Worm (Caenorhabditis elegans) whole organism, midembryonic: ENCODE results near the gene F42G4.5.

ENCODE experiments used
- T22C8.4 ChIP-seq: fragments of 200-800 bp; sonication (Bioruptor generic); IDR thresholded peaks from 2 replicates; pipeline ENCODE4 v1.3.6; 2022; ENCODE audit warnings: missing genetic modification characterization, missing compliant biosample characterization
- cog-1 ChIP-seq: sonication (generic microtip); optimal IDR thresholded peaks from 2 replicates; lab custom pipeline; 2016; ENCODE audit warnings: missing genetic modification characterization, missing compliant biosample characterization
- flt-1 ChIP-seq: fragments of 200-800 bp; sonication (Bioruptor generic); IDR thresholded peaks from 2 replicates; pipeline ENCODE4 v1.3.6; 2022; ENCODE audit warnings: missing genetic modification characterization, missing compliant biosample characterization
- klf-2 ChIP-seq: fragments of 200-800 bp; sonication (Bioruptor generic); conservative IDR thresholded peaks from 2 replicates; pipeline ENCODE4 v1.3.6; 2022; ENCODE audit warnings: missing genetic modification reagents, missing genetic modification characterization, missing compliant biosample characterization
- med-1 ChIP-seq: sonication (generic microtip); optimal IDR thresholded peaks from 2 replicates; lab custom pipeline; 2017; ENCODE audit warnings: missing genetic modification characterization, mild to moderate bottlenecking, missing compliant biosample characterization, antibody characterized with exemption, missing genetic modification reagents; ENCODE audit not compliant: insufficient read depth
- ref-1 ChIP-seq: fragments of 200-800 bp; sonication (Bioruptor generic); conservative IDR thresholded peaks from 2 replicates; pipeline ENCODE4 v1.3.6; 2022; ENCODE audit warnings: missing genetic modification reagents, missing genetic modification characterization, missing compliant biosample characterization
- tab-1 ChIP-seq: fragments of 200-800 bp; sonication (Bioruptor generic); IDR thresholded peaks from 2 replicates; pipeline ENCODE4 v1.3.6; 2022; ENCODE audit warnings: missing genetic modification characterization, missing compliant biosample characterization
- ztf-29 ChIP-seq: fragments of 200-800 bp; sonication (Bioruptor generic); IDR thresholded peaks from 2 replicates; pipeline ENCODE4 v1.3.6; 2022; ENCODE audit warnings: missing genetic modification reagents, missing genetic modification characterization, missing compliant biosample characterization

DNA sequence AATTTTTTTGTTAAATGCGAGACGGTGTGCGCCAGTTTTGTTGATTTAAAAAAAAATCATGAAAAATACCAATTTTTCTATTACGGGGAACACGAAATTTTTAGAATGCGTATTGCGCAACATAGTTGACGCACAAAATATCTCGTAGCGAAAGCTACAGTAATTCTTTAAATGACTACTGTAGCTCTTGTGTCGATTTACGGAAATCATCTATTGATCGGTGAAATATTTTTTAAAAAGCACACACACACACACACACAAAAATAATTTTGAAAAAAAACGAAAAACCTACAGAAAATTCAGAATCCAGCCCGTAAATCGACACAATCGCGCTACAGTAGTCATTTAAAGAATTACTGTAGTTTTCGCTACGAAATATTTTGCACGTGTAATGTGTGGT, 18.6 kb downstream of the F42G4.5 start:
- TF ChIP-seq flt-1 (GFP tag; lab: Robert Waterston, UW) (no peak), ref-1 (GFP tag; lab: Robert Waterston, UW) (no peak), klf-2 (GFP tag; lab: Robert Waterston, UW) (no peak), med-1 (GFP tag; lab: Kevin White, UChicago) (no peak), T22C8.4 (GFP tag; lab: Robert Waterston, UW) (no peak), cog-1 (no peak), ztf-29 (GFP tag; lab: Robert Waterston, UW) (no peak), tab-1 (GFP tag; lab: Robert Waterston, UW) (no peak)
